Worm (Caenorhabditis elegans): ENCODE data around the gene lsm-4.

The lsm-4 gene

ce11 chrII:7242754-7243153 lies 10.2 kb downstream of the lsm-4 start:
- TF ChIP-seq ces-1 (GFP tag; optimal IDR thresholded peaks at IDR 0.05), result no peak
- TF ChIP-seq mep-1 (tag; optimal IDR thresholded peaks at IDR 0.05), result no peak
- TF ChIP-seq nhr-76 (tag; optimal IDR thresholded peaks at IDR 0.05), result no peak
- TF ChIP-seq M03D4.4 (tag; optimal IDR thresholded peaks at IDR 0.05), result no peak
- no peak for TF ChIP-seq mls-2 (tag; optimal IDR thresholded peaks at IDR 0.05)
- TF ChIP-seq elt-3 (tag; optimal IDR thresholded peaks at IDR 0.05), result no peak
- no peak for TF ChIP-seq pha-4 (tag; optimal IDR thresholded peaks at IDR 0.05)
- no peak for TF ChIP-seq nhr-237 (tag; optimal IDR thresholded peaks at IDR 0.05)
- no peak for TF ChIP-seq drap-1 (GFP tag; optimal IDR thresholded peaks at IDR 0.05)
- no peak for TF ChIP-seq tbx-8 (GFP tag; optimal IDR thresholded peaks at IDR 0.05)
- TF ChIP-seq nhr-28 (tag; optimal IDR thresholded peaks at IDR 0.05), result no peak
- TF ChIP-seq hlh-1 (tag; optimal IDR thresholded peaks at IDR 0.05), result no peak
- TF ChIP-seq ham-2 (GFP tag; optimal IDR thresholded peaks at IDR 0.05), result no peak
- no peak for TF ChIP-seq flh-1 (GFP tag; optimal IDR thresholded peaks at IDR 0.05)
- TF ChIP-seq lin-32 (GFP tag; optimal IDR thresholded peaks at IDR 0.05), result no peak
- no peak for TF ChIP-seq zip-8 (tag; optimal IDR thresholded peaks at IDR 0.05)
- TF ChIP-seq elt-1 (tag; optimal IDR thresholded peaks at IDR 0.05; ENCODE audit: borderline replicate concordance, insufficient read depth), result no peak

- TF ChIP-seq pha-4 (tag; optimal IDR thresholded peaks at IDR 0.05) (no peak), lin-32 (GFP tag; optimal IDR thresholded peaks at IDR 0.05) (no peak), elt-3 (tag; optimal IDR thresholded peaks at IDR 0.05) (no peak), lsy-2 (tag; optimal IDR thresholded peaks at IDR 0.05) (no peak), nhr-2 (tag; optimal IDR thresholded peaks at IDR 0.05) (no peak), ham-2 (GFP tag; optimal IDR thresholded peaks at IDR 0.05) (no peak), blmp-1 (tag; optimal IDR thresholded peaks at IDR 0.05) (no peak), ceh-43 (GFP tag; optimal IDR thresholded peaks at IDR 0.05) (no peak), sem-2 (GFP tag; optimal IDR thresholded peaks at IDR 0.05) (no peak), zip-8 (tag; optimal IDR thresholded peaks at IDR 0.05) (no peak), unc-62 (GFP tag; optimal IDR thresholded peaks at IDR 0.05) (no peak), mep-1 (tag; optimal IDR thresholded peaks at IDR 0.05) (no peak), elt-1 (tag; optimal IDR thresholded peaks at IDR 0.05; ENCODE audit: borderline replicate concordance, insufficient read depth) (no peak), bed-3 (GFP tag; optimal IDR thresholded peaks at IDR 0.05) (no peak), hlh-1 (tag; optimal IDR thresholded peaks at IDR 0.05) (no peak), ceh-83 (GFP tag; optimal IDR thresholded peaks at IDR 0.05) (no peak), cnd-1 (tag; optimal IDR thresholded peaks at IDR 0.05) (no peak), ceh-39 (tag; optimal IDR thresholded peaks at IDR 0.05) (no peak), unc-120 (tag; optimal IDR thresholded peaks at IDR 0.05; ENCODE audit: poor library complexity, severe bottlenecking) (no peak)
Measured at ce11 chrII:7239705-7240104, 13.3 kb downstream of the lsm-4 start.

ce11 chrII:7238791-7239190 lies 14.2 kb downstream of the lsm-4 start:
- TF ChIP-seq unc-39 (tag; optimal IDR thresholded peaks at IDR 0.05), result no peak
- TF ChIP-seq nhr-237 (tag; optimal IDR thresholded peaks at IDR 0.05), result no peak
- no peak for TF ChIP-seq ceh-39 (tag; optimal IDR thresholded peaks at IDR 0.05)
- no peak for TF ChIP-seq ztf-11 (tag; optimal IDR thresholded peaks at IDR 0.05)
- TF ChIP-seq bed-3 (GFP tag; optimal IDR thresholded peaks at IDR 0.05), result no peak
- no peak for TF ChIP-seq mab-5 (tag; optimal IDR thresholded peaks at IDR 0.05)
- TF ChIP-seq mls-2 (tag; optimal IDR thresholded peaks at IDR 0.05), result no peak
- no peak for TF ChIP-seq drap-1 (GFP tag; optimal IDR thresholded peaks at IDR 0.05)
- no peak for TF ChIP-seq snpc-4 (tag; optimal IDR thresholded peaks at IDR 0.05)
- no peak for TF ChIP-seq tbx-8 (GFP tag; optimal IDR thresholded peaks at IDR 0.05)
- TF ChIP-seq M03D4.4 (tag; optimal IDR thresholded peaks at IDR 0.05), result no peak
- no peak for TF ChIP-seq pha-4 (tag; optimal IDR thresholded peaks at IDR 0.05)
- TF ChIP-seq mep-1 (tag; optimal IDR thresholded peaks at IDR 0.05), result no peak
- no peak for TF ChIP-seq hlh-1 (tag; optimal IDR thresholded peaks at IDR 0.05)
- TF ChIP-seq elt-1 (tag; optimal IDR thresholded peaks at IDR 0.05; ENCODE audit: borderline replicate concordance, insufficient read depth), result no peak

- TF ChIP-seq nhr-76 (tag; optimal IDR thresholded peaks at IDR 0.05) (no peak), drap-1 (GFP tag; optimal IDR thresholded peaks at IDR 0.05) (no peak), hlh-1 (tag; optimal IDR thresholded peaks at IDR 0.05) (no peak), ham-2 (GFP tag; optimal IDR thresholded peaks at IDR 0.05) (no peak), mls-2 (tag; optimal IDR thresholded peaks at IDR 0.05) (no peak), ces-1 (GFP tag; optimal IDR thresholded peaks at IDR 0.05) (no peak), nhr-12 (tag; optimal IDR thresholded peaks at IDR 0.05) (no peak), elt-1 (tag; optimal IDR thresholded peaks at IDR 0.05; ENCODE audit: borderline replicate concordance, insufficient read depth) (no peak), bed-3 (GFP tag; optimal IDR thresholded peaks at IDR 0.05) (no peak), nhr-2 (tag; optimal IDR thresholded peaks at IDR 0.05) (no peak), nhr-28 (tag; optimal IDR thresholded peaks at IDR 0.05) (no peak), unc-120 (tag; optimal IDR thresholded peaks at IDR 0.05; ENCODE audit: poor library complexity, severe bottlenecking) (no peak)
Measured at ce11 chrII:7238248-7238647, 14.7 kb downstream of the lsm-4 start, which contains the start of gene aqp-1. aqp-1 (minus strand) TSS chrII:7238349.
